Fruit fly (Drosophila melanogaster): ENCODE data around the gene CG10340.
A peak's percentile ranks its signal among the peaks of the same experiment; 100 is the strongest.

CG10340 gene

dm6 chr3R:16624750-16625549 lies 10.8 kb upstream of the CG10340 start, which contains the start of gene Fas1 (continued):
- TF ChIP-seq CG13624 (GFP tag; optimal IDR thresholded peaks at IDR 0.05), result no peak
- no peak for TF ChIP-seq ewg (GFP tag; optimal IDR thresholded peaks at IDR 0.05)
- no peak for TF ChIP-seq fd102C (GFP tag; optimal IDR thresholded peaks at IDR 0.05)
- TF ChIP-seq lola (GFP tag; optimal IDR thresholded peaks at IDR 0.05), result peak in 1 of 3 experiments; percentile 13
- no peak for TF ChIP-seq ERR (GFP tag; optimal IDR thresholded peaks at IDR 0.05)
- TF ChIP-seq CG6813 (GFP tag; optimal IDR thresholded peaks at IDR 0.05), result no peak
- TF ChIP-seq Nf-YC (tag; optimal IDR thresholded peaks at IDR 0.05), result no peak
- no peak for TF ChIP-seq tll (GFP tag; optimal IDR thresholded peaks at IDR 0.05)
- TF ChIP-seq yki (optimal IDR thresholded peaks at IDR 0.05), result no peak
- TF ChIP-seq Fer2 (tag; optimal IDR thresholded peaks at IDR 0.05), result no peak
- no peak for TF ChIP-seq danr (GFP tag; IDR thresholded peaks at IDR 0.05)
- TF ChIP-seq tna (GFP tag; IDR thresholded peaks at IDR 0.05; ENCODE audit: partially characterized antibody), result 0 out of 2 replicates have a peak, but pooled peaks have one; percentile 20
- TF ChIP-seq CG6683 (GFP tag; optimal IDR thresholded peaks at IDR 0.05), result no peak
- no peak for TF ChIP-seq CG7745 (tag; optimal IDR thresholded peaks at IDR 0.05)
- TF ChIP-seq CG1529 (GFP tag; optimal IDR thresholded peaks at IDR 0.05), result no peak
- no peak for TF ChIP-seq Aef1 (GFP tag; IDR thresholded peaks at IDR 0.05)
- no peak for TF ChIP-seq fu2 (GFP tag; optimal IDR thresholded peaks at IDR 0.05)
- no peak for TF ChIP-seq CG33557 (GFP tag; optimal IDR thresholded peaks at IDR 0.05)
- TF ChIP-seq CG9797 (GFP tag; optimal IDR thresholded peaks at IDR 0.05), result peak; percentile 34
- no peak for TF ChIP-seq CG17385 (GFP tag; optimal IDR thresholded peaks at IDR 0.05)
- TF ChIP-seq CG2678 (tag; optimal IDR thresholded peaks at IDR 0.05), result no peak
- peak; percentile 69; the same call in 1 of the 2 replicates for TF ChIP-seq ato (GFP tag; IDR thresholded peaks at IDR 0.05; ENCODE audit: partially characterized antibody)
- peak; percentile 74 for TF ChIP-seq unc-4 (GFP tag; IDR thresholded peaks at IDR 0.05; ENCODE audit: partially characterized antibody)
- TF ChIP-seq slbo (GFP tag; IDR thresholded peaks at IDR 0.05), result no peak
- no peak for TF ChIP-seq vfl (GFP tag; optimal IDR thresholded peaks at IDR 0.05)
- no peak for TF ChIP-seq Rx (GFP tag; IDR thresholded peaks at IDR 0.05)
- peak; percentile 29; the same call in 1 of the 2 replicates for TF ChIP-seq Drgx (GFP tag; IDR thresholded peaks at IDR 0.05)
- peak; percentile 77 for TF ChIP-seq sqz (GFP tag; optimal IDR thresholded peaks at IDR 0.05)
- peak; percentile 57 for TF ChIP-seq Sry-δ (GFP tag; optimal IDR thresholded peaks at IDR 0.05)
- no peak for TF ChIP-seq CG4404 (GFP tag; IDR thresholded peaks at IDR 0.05)
- no peak for TF ChIP-seq ranshi (GFP tag; IDR thresholded peaks at IDR 0.05)
- TF ChIP-seq CG16815 (GFP tag; optimal IDR thresholded peaks at IDR 0.05), result no peak
- peak; percentile 20 for TF ChIP-seq nom (GFP tag; optimal IDR thresholded peaks at IDR 0.05)
- no peak for TF ChIP-seq bigmax (GFP tag; optimal IDR thresholded peaks at IDR 0.05)
- 0 out of 3 replicates have a peak, but pooled peaks have one; percentile 4 for TF ChIP-seq sr (GFP tag; IDR thresholded peaks at IDR 0.05)
- TF ChIP-seq ac (GFP tag; optimal IDR thresholded peaks at IDR 0.05), result no peak
- TF ChIP-seq ase (GFP tag; IDR thresholded peaks at IDR 0.05), result no peak
- TF ChIP-seq Poxn (GFP tag; IDR thresholded peaks at IDR 0.05), result no peak
- TF ChIP-seq bbx (GFP tag; IDR thresholded peaks at IDR 0.05; ENCODE audit: partially characterized antibody), result peak; percentile 79
- TF ChIP-seq CG4360 (GFP tag; IDR thresholded peaks at IDR 0.05), result no peak
- TF ChIP-seq CG3995 (GFP tag; optimal IDR thresholded peaks at IDR 0.05), result peak; percentile 54
- TF ChIP-seq CG8478 (optimal IDR thresholded peaks at IDR 0.05), result no peak
- no peak for TF ChIP-seq pan (optimal IDR thresholded peaks at IDR 0.05)
- TF ChIP-seq pan (GFP tag; optimal IDR thresholded peaks at IDR 0.05 in 1 of 2, IDR thresholded peaks at IDR 0.05 in 1 of 2), result no peak
- TF ChIP-seq Atf3 (GFP tag; optimal IDR thresholded peaks at IDR 0.05), result no peak
- no peak for TF ChIP-seq crc (GFP tag; optimal IDR thresholded peaks at IDR 0.05)
- no peak for TF ChIP-seq GATAe (GFP tag; conservative IDR thresholded peaks at IDR 0.05)
- TF ChIP-seq CG13287 (GFP tag; IDR thresholded peaks at IDR 0.05; ENCODE audit: partially characterized antibody), result peak; percentile 71
- TF ChIP-seq Sox100B (GFP tag; optimal IDR thresholded peaks at IDR 0.05), result no peak

Data from whole organism, embryonic.